Fruit fly (Drosophila melanogaster): Measurements from ENCODE around the gene Tmem43.

dm6 chr3L:7866558-7866957 lies 48.4 kb downstream of the Tmem43 start:
- TF ChIP-seq Atf6 (GFP tag; IDR thresholded peaks at IDR 0.05) (peak; percentile 60), amos (GFP tag; IDR thresholded peaks at IDR 0.05; ENCODE audit: partially characterized antibody) (no peak), CG34376 (GFP tag; optimal IDR thresholded peaks at IDR 0.05) (no peak)
